Worm (Caenorhabditis elegans) whole organism, early embryonic: ENCODE data around the gene F41E6.5.

Experiments used
- ama-1 ChIP-seq: fragments of 150-350 bp; optimal IDR thresholded peaks from 2 replicates; lab custom pipeline; 2014
- ceh-36 ChIP-seq: sonication (generic microtip); optimal IDR thresholded peaks from 2 replicates; lab custom pipeline; 2016; ENCODE audit warnings: missing genetic modification characterization, inconsistent platforms, missing compliant biosample characterization
- pes-1 ChIP-seq: fragments of 200-800 bp; sonication (Bioruptor generic); IDR thresholded peaks from 2 replicates; pipeline ENCODE4 v1.3.6; 2022; ENCODE audit warnings: missing genetic modification reagents, missing genetic modification characterization, missing compliant biosample characterization
- tbx-37 ChIP-seq: fragments of 200-800 bp; sonication (Bioruptor generic); conservative IDR thresholded peaks from 2 replicates; pipeline ENCODE4 v1.3.6; 2022; ENCODE audit warnings: missing genetic modification reagents, missing genetic modification characterization, missing compliant biosample characterization

DNA sequence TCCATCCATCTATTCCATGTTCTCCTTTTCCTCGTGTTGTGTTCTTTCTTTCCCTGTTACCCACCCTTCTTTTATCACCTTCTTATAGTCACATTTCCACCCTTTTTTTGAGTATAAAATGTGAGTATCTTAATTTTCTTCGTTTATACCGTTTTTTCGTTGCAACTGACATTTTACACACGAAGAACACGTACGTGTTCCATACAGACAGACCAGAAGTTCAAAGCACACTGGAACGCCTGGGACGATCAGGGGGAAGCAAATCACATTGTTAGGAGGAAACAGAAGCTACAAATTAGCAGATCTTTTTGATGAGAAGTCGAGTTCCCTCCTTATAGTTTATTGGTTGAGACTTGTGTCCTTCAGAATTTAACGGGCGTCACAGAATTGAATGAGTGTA lies 12.4 kb downstream of the F41E6.5 start:
- no peak for TF ChIP-seq ama-1 (lab: Kevin White, UChicago)
- no peak for TF ChIP-seq tbx-37
- TF ChIP-seq ceh-36 (tag; lab: Kevin White, UChicago) = no peak
- no peak for TF ChIP-seq pes-1
